Worm (Caenorhabditis elegans) whole organism, L1 larva: ENCODE results near the gene clec-129.

Source experiments
- C16A3.4 ChIP-seq: fragments of 150-350 bp; optimal IDR thresholded peaks from 2 replicates; lab custom pipeline; 2014; ENCODE audit warnings: missing biosample characterization, missing genetic modification characterization
- dpl-1 ChIP-seq, 3 experiments: fragments of 150-350 bp in 2 of 3; sonication (generic microtip) in 1 of 3; optimal IDR thresholded peaks; 2 replicates each; lab custom pipeline; 2014 to 2017; ENCODE audit warnings: missing biosample characterization in 3 of 3, missing genetic modification characterization in 3 of 3, missing genetic modification reagents in 3 of 3
- efl-1 ChIP-seq, 4 experiments: fragments of 150-350 bp; optimal IDR thresholded peaks in 3 of 4; peaks in 1 of 4; 1 replicate in 1 of 4; 2 replicates in 3 of 4; lab custom pipeline; 2014; ENCODE audit warnings: missing biosample characterization in 2 of 4, missing genetic modification characterization in 2 of 4, missing genetic modification reagents in 2 of 4
- egl-27 ChIP-seq, 2 experiments: fragments of 150-350 bp in 1 of 2; sonication (generic microtip); optimal IDR thresholded peaks; 3 replicates each; lab custom pipeline; 2017 to 2018; ENCODE audit warnings: missing biosample characterization in 2 of 2, missing genetic modification characterization in 2 of 2, missing genetic modification reagents in 2 of 2
- elt-2 ChIP-seq: sonication (generic microtip); optimal IDR thresholded peaks from 2 replicates; lab custom pipeline; 2016; ENCODE audit warnings: missing genetic modification characterization, mild to moderate bottlenecking, inconsistent platforms, missing compliant biosample characterization, missing genetic modification reagents
- fkh-10 ChIP-seq: sonication (generic microtip); optimal IDR thresholded peaks from 2 replicates; lab custom pipeline; 2017; ENCODE audit warnings: missing biosample characterization, missing genetic modification reagents, missing genetic modification characterization
- lin-15B ChIP-seq: fragments of 150-350 bp; sonication (generic microtip); optimal IDR thresholded peaks from 3 replicates; lab custom pipeline; 2014; ENCODE audit warnings: missing biosample characterization, missing genetic modification characterization
- nhr-237 ChIP-seq: fragments of 150-350 bp; optimal IDR thresholded peaks from 2 replicates; lab custom pipeline; 2014; ENCODE audit warnings: missing biosample characterization, missing genetic modification characterization
- nhr-28 ChIP-seq: fragments of 150-350 bp; optimal IDR thresholded peaks from 2 replicates; lab custom pipeline; 2014; ENCODE audit warnings: missing biosample characterization, missing genetic modification characterization
- nhr-76 ChIP-seq: sonication (generic microtip); optimal IDR thresholded peaks from 2 replicates; lab custom pipeline; 2017; ENCODE audit warnings: missing biosample characterization, missing genetic modification characterization
- rnt-1 ChIP-seq: sonication (generic microtip); optimal IDR thresholded peaks from 2 replicates; lab custom pipeline; 2016; ENCODE audit warnings: mild to moderate bottlenecking, missing genetic modification characterization, moderate library complexity, missing compliant biosample characterization
- tlp-1 ChIP-seq: fragments of 150-350 bp; optimal IDR thresholded peaks from 2 replicates; lab custom pipeline; 2014; ENCODE audit warnings: missing biosample characterization, missing genetic modification characterization
- zag-1 ChIP-seq: fragments of 150-350 bp; optimal IDR thresholded peaks from 2 replicates; lab custom pipeline; 2014; ENCODE audit warnings: missing biosample characterization, missing genetic modification characterization

- TF ChIP-seq C16A3.4 (tag; lab: Kevin White, UChicago) = no peak
- no peak for TF ChIP-seq egl-27 (tag; optimal IDR thresholded peaks at IDR 0.05; lab: Kevin White, UChicago)
- no peak for TF ChIP-seq elt-2 (tag; lab: Kevin White, UChicago)
- TF ChIP-seq nhr-28 = no peak
- TF ChIP-seq nhr-76 (tag; lab: Kevin White, UChicago) = no peak
- TF ChIP-seq dpl-1 (GFP tag; optimal IDR thresholded peaks at IDR 0.05; lab: Kevin White, UChicago) = no peak
- no peak for TF ChIP-seq tlp-1 (tag; lab: Kevin White, UChicago)
- TF ChIP-seq lin-15B (tag; lab: Kevin White, UChicago) = no peak
- TF ChIP-seq nhr-237 = no peak
- no peak for TF ChIP-seq fkh-10
- TF ChIP-seq efl-1 (optimal IDR thresholded peaks at IDR 0.05; lab: Kevin White, UChicago) = no peak
- no peak for TF ChIP-seq efl-1 (GFP tag; optimal IDR thresholded peaks at IDR 0.05 in 1 of 2; lab: Kevin White, UChicago)
- TF ChIP-seq rnt-1 (tag; lab: Kevin White, UChicago) = no peak
- TF ChIP-seq zag-1 (tag; lab: Kevin White, UChicago) = no peak
These were observed 13.9 kb upstream of the clec-129 start, which contains the start of gene lgc-45 for ce11 chrII:3557417-3557816.
